Worm (Caenorhabditis elegans) whole organism, young adult: ENCODE results near the gene efa-6.

Source experiments
- C17E4.6 ChIP-seq: fragments of 200-800 bp; sonication (Bioruptor generic); IDR thresholded peaks from 2 replicates; pipeline ENCODE4 v1.3.6; 2022; ENCODE audit warnings: missing genetic modification reagents, missing genetic modification characterization, missing compliant biosample characterization
- F22D6.2 ChIP-seq: sonication (generic microtip); optimal IDR thresholded peaks from 2 replicates; lab custom pipeline; 2016; ENCODE audit warnings: mild to moderate bottlenecking, missing genetic modification characterization, missing compliant biosample characterization
- F23B12.7 ChIP-seq: sonication (generic microtip); optimal IDR thresholded peaks from 2 replicates; lab custom pipeline; 2017; ENCODE audit warnings: missing genetic modification characterization, mild to moderate bottlenecking, missing compliant biosample characterization, antibody characterized with exemption, moderate library complexity; ENCODE audit not compliant: insufficient read depth
- K12H6.12 ChIP-seq: fragments of 200-800 bp; sonication (Bioruptor generic); optimal IDR thresholded peaks from 2 replicates; lab custom pipeline; 2018; ENCODE audit warnings: mild to moderate bottlenecking, missing genetic modification characterization, missing compliant biosample characterization
- Y67H2A.10 ChIP-seq: fragments of 200-800 bp; sonication (Bioruptor generic); conservative IDR thresholded peaks from 2 replicates; pipeline ENCODE4 v1.3.6; 2022; ENCODE audit warnings: missing genetic modification reagents, missing genetic modification characterization, missing compliant biosample characterization
- Y95B8A.8 ChIP-seq: fragments of 200-800 bp; sonication (Bioruptor generic); IDR thresholded peaks from 2 replicates; pipeline ENCODE4 v1.3.6; 2022; ENCODE audit warnings: missing genetic modification reagents, missing genetic modification characterization, missing compliant biosample characterization
- ZK185.1 ChIP-seq: sonication (generic microtip); optimal IDR thresholded peaks from 2 replicates; lab custom pipeline; 2016; ENCODE audit warnings: mild to moderate bottlenecking, missing genetic modification characterization, missing compliant biosample characterization; ENCODE audit not compliant: poor library complexity, severe bottlenecking
- ama-1 ChIP-seq, 3 experiments: fragments of 150-350 bp in 1 of 3; sonication (generic microtip) in 2 of 3; optimal IDR thresholded peaks; 2 replicates each; lab custom pipeline; 2014 to 2018; ENCODE audit warnings: missing biosample characterization in 2 of 3, missing genetic modification characterization in 2 of 3, missing genetic modification reagents in 2 of 3
- attf-5 ChIP-seq: fragments of 200-800 bp; sonication (Bioruptor generic); optimal IDR thresholded peaks from 2 replicates; lab custom pipeline; 2018; ENCODE audit warnings: mild to moderate bottlenecking, missing genetic modification characterization, missing compliant biosample characterization
- attf-6 ChIP-seq: fragments of 200-800 bp; sonication (Bioruptor generic); IDR thresholded peaks from 2 replicates; pipeline ENCODE4 v1.3.6; 2022; ENCODE audit warnings: missing genetic modification reagents, missing genetic modification characterization, missing compliant biosample characterization
- cebp-1 ChIP-seq, 2 experiments: fragments of 200-800 bp in 1 of 2; sonication (Bioruptor generic) in 1 of 2; sonication (generic microtip) in 1 of 2; IDR thresholded peaks in 1 of 2; optimal IDR thresholded peaks in 1 of 2; 2 replicates each; pipeline versions ENCODE4 v1.3.6 to Lab custom; 2017 to 2022; ENCODE audit warnings: missing compliant biosample characterization in 2 of 2, missing genetic modification characterization in 2 of 2, mild to moderate bottlenecking in 1 of 2, missing genetic modification reagents in 1 of 2, moderate library complexity in 1 of 2
- cebp-2 ChIP-seq: fragments of 200-800 bp; sonication (Bioruptor generic); IDR thresholded peaks from 2 replicates; pipeline ENCODE4 v1.3.6; 2022; ENCODE audit warnings: missing genetic modification characterization, missing compliant biosample characterization
- ceh-27 ChIP-seq: fragments of 200-800 bp; sonication (Bioruptor generic); optimal IDR thresholded peaks from 2 replicates; lab custom pipeline; 2018; ENCODE audit warnings: mild to moderate bottlenecking, missing genetic modification characterization, moderate library complexity, missing compliant biosample characterization
- die-1 ChIP-seq: sonication (generic microtip); optimal IDR thresholded peaks from 2 replicates; lab custom pipeline; 2016; ENCODE audit warnings: missing genotype, mild to moderate bottlenecking, missing genetic modification characterization, missing compliant biosample characterization
- him-1 ChIP-seq: sonication (generic microtip); optimal IDR thresholded peaks from 2 replicates; lab custom pipeline; 2016; ENCODE audit warnings: missing genotype, missing genetic modification reagents, missing genetic modification characterization, missing compliant biosample characterization
- hlh-26 ChIP-seq: fragments of 200-800 bp; sonication (Bioruptor generic); conservative IDR thresholded peaks from 2 replicates; pipeline ENCODE4 v1.3.6; 2022; ENCODE audit warnings: missing genetic modification reagents, missing genetic modification characterization, missing compliant biosample characterization
- hmg-1.2 ChIP-seq: fragments of 200-800 bp; sonication (Bioruptor generic); IDR thresholded peaks from 2 replicates; pipeline ENCODE4 v1.3.6; 2022; ENCODE audit warnings: missing genetic modification reagents, missing genetic modification characterization, missing compliant biosample characterization
- hrde-1 ChIP-seq: sonication (generic microtip); optimal IDR thresholded peaks from 2 replicates; lab custom pipeline; 2016; ENCODE audit warnings: missing genetic modification characterization, mild to moderate bottlenecking, missing compliant biosample characterization, moderate library complexity, missing genotype, missing genetic modification reagents, borderline replicate concordance
- lin-26 ChIP-seq: fragments of 200-800 bp; sonication (Bioruptor generic); IDR thresholded peaks from 2 replicates; pipeline ENCODE4 v1.3.6; 2022; ENCODE audit warnings: missing genetic modification reagents, missing genetic modification characterization, missing compliant biosample characterization
- lsl-1 ChIP-seq: fragments of 200-800 bp; sonication (Bioruptor generic); optimal IDR thresholded peaks from 2 replicates; lab custom pipeline; 2018; ENCODE audit warnings: mild to moderate bottlenecking, missing genetic modification characterization, moderate library complexity, missing compliant biosample characterization
- madf-6 ChIP-seq: fragments of 200-800 bp; sonication (Bioruptor generic); IDR thresholded peaks from 2 replicates; pipeline ENCODE4 v1.3.6; 2022; ENCODE audit warnings: missing genetic modification reagents, missing genetic modification characterization, missing compliant biosample characterization
- madf-8 ChIP-seq: fragments of 200-800 bp; sonication (Bioruptor generic); conservative IDR thresholded peaks from 2 replicates; pipeline ENCODE4 v1.3.6; 2022; ENCODE audit warnings: missing genetic modification reagents, missing genetic modification characterization, missing compliant biosample characterization
- mes-4 ChIP-seq: sonication (generic microtip); optimal IDR thresholded peaks from 2 replicates; lab custom pipeline; 2016; ENCODE audit warnings: missing genotype, missing genetic modification characterization, missing compliant biosample characterization
- nfya-1 ChIP-seq: sonication (generic microtip); optimal IDR thresholded peaks from 2 replicates; lab custom pipeline; 2017; ENCODE audit warnings: antibody characterized with exemption, missing compliant biosample characterization, missing genetic modification characterization, borderline replicate concordance; ENCODE audit not compliant: insufficient read depth
- nhr-27 ChIP-seq: fragments of 200-800 bp; sonication (Bioruptor generic); optimal IDR thresholded peaks from 2 replicates; lab custom pipeline; 2018; ENCODE audit warnings: mild to moderate bottlenecking, missing genetic modification characterization, moderate library complexity, missing compliant biosample characterization
- pbrm-1 ChIP-seq: fragments of 200-800 bp; sonication (Bioruptor generic); IDR thresholded peaks from 2 replicates; pipeline ENCODE4 v1.3.6; 2022; ENCODE audit warnings: missing genetic modification reagents, missing genetic modification characterization, missing compliant biosample characterization
- sea-2 ChIP-seq: fragments of 200-800 bp; sonication (Bioruptor generic); IDR thresholded peaks from 2 replicates; pipeline ENCODE4 v1.3.6; 2022; ENCODE audit warnings: missing genetic modification characterization, missing compliant biosample characterization
- snpc-3.4 ChIP-seq: sonication (generic microtip); optimal IDR thresholded peaks from 2 replicates; lab custom pipeline; 2017; ENCODE audit warnings: missing genetic modification characterization, mild to moderate bottlenecking, missing compliant biosample characterization, antibody characterized with exemption, moderate library complexity, missing genotype, missing genetic modification reagents
- snpc-4 ChIP-seq, 5 experiments: fragments of 150-350 bp in 1 of 5; sonication (generic microtip) in 4 of 5; optimal IDR thresholded peaks; 2 replicates each; lab custom pipeline; 2014 to 2018; ENCODE audit warnings: missing genetic modification characterization in 5 of 5, missing biosample characterization in 3 of 5, antibody characterized with exemption in 2 of 5, mild to moderate bottlenecking in 2 of 5, missing compliant biosample characterization in 2 of 5, missing genotype in 2 of 5, moderate library complexity in 2 of 5, missing genetic modification reagents in 1 of 5
- unc-130 ChIP-seq: sonication (generic microtip); optimal IDR thresholded peaks from 2 replicates; lab custom pipeline; 2016; ENCODE audit warnings: missing genetic modification reagents, missing genetic modification characterization, missing compliant biosample characterization
- unc-62 ChIP-seq: fragments of 150-350 bp; optimal IDR thresholded peaks from 2 replicates; lab custom pipeline; 2014; ENCODE audit warnings: missing biosample characterization, missing genetic modification reagents, missing genetic modification characterization
- zfh-2 ChIP-seq: fragments of 200-800 bp; sonication (Bioruptor generic); conservative IDR thresholded peaks from 2 replicates; pipeline ENCODE4 v1.3.6; 2022; ENCODE audit warnings: missing genetic modification reagents, missing genetic modification characterization, missing compliant biosample characterization
- ztf-22 ChIP-seq: fragments of 200-800 bp; sonication (Bioruptor generic); optimal IDR thresholded peaks from 2 replicates; lab custom pipeline; 2018; ENCODE audit warnings: mild to moderate bottlenecking, missing genetic modification characterization, moderate library complexity, missing compliant biosample characterization
- ztf-25 ChIP-seq: fragments of 200-800 bp; sonication (Bioruptor generic); IDR thresholded peaks from 2 replicates; pipeline ENCODE4 v1.3.6; 2022; ENCODE audit warnings: missing genetic modification reagents, missing genetic modification characterization, missing compliant biosample characterization
- ztf-26 ChIP-seq: sonication (generic microtip); optimal IDR thresholded peaks from 2 replicates; lab custom pipeline; 2017; ENCODE audit warnings: missing genetic modification characterization, missing compliant biosample characterization

The efa-6 gene

DNA sequence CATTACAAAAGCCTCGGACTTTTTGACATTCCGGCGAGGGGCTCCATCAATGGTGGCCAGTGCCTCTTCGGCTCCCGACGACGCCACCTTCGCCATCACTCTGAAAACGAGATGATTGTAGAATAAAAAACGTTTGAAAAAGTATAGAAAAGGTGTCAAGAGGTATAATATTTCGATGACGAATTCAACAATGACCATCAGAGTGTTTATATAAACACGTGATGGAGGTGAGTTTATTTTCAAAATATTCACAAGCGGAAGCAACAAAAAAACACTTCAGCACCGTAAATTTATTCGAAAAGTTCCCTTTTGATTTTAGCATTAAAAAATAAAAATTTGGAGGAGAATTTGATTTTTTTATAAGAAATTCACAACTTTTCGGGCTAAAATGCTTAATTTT lies at the start of gene efa-6:
TSS of gene efa-6 (minus strand) at position 101 of the 400 bp plus-strand sequence.
- no peak for TF ChIP-seq sea-2 (GFP tag; lab: Robert Waterston, UW)

ce11 chrIV:12653094-12653493 lies 38.6 kb upstream of the efa-6 start, which contains the start of the genes wdfy-3 and C26H9A.4:
Gene wdfy-3 (plus strand): TSS chrIV:12653401.
Gene C26H9A.4 (plus strand): TSS chrIV:12653410.
- TF ChIP-seq ceh-27 (GFP tag; lab: Kevin White, UChicago), result peak; percentile 22
- TF ChIP-seq Y95B8A.8 (GFP tag; lab: Robert Waterston, UW), result no peak
- no peak for TF ChIP-seq nfya-1
- no peak for TF ChIP-seq die-1 (tag; lab: Kevin White, UChicago)
- no peak for TF ChIP-seq hrde-1 (tag; lab: Kevin White, UChicago)
- TF ChIP-seq ztf-22 (GFP tag; lab: Kevin White, UChicago), result no peak

ce11 chrIV:12651570-12651969 lies 37.0 kb upstream of the efa-6 start:
- peak; percentile 37 for TF ChIP-seq K12H6.12 (tag; lab: Kevin White, UChicago)
- TF ChIP-seq ztf-22 (GFP tag; lab: Kevin White, UChicago), result no peak
- no peak for TF ChIP-seq lsl-1 (GFP tag; lab: Kevin White, UChicago)
- TF ChIP-seq hmg-1.2 (GFP tag; lab: Robert Waterston, UW), result peak; percentile 7; the same call in 1 of the 2 replicates

ce11 chrIV:12650597-12650996 lies 36.1 kb upstream of the efa-6 start:
- TF ChIP-seq him-1 (tag; lab: Kevin White, UChicago) (peak; percentile 4), pbrm-1 (no peak), attf-5 (GFP tag; lab: Kevin White, UChicago) (no peak), zfh-2 (GFP tag; lab: Robert Waterston, UW) (no peak), F22D6.2 (tag; lab: Kevin White, UChicago) (no peak), sea-2 (GFP tag; lab: Robert Waterston, UW) (no peak)

DNA sequence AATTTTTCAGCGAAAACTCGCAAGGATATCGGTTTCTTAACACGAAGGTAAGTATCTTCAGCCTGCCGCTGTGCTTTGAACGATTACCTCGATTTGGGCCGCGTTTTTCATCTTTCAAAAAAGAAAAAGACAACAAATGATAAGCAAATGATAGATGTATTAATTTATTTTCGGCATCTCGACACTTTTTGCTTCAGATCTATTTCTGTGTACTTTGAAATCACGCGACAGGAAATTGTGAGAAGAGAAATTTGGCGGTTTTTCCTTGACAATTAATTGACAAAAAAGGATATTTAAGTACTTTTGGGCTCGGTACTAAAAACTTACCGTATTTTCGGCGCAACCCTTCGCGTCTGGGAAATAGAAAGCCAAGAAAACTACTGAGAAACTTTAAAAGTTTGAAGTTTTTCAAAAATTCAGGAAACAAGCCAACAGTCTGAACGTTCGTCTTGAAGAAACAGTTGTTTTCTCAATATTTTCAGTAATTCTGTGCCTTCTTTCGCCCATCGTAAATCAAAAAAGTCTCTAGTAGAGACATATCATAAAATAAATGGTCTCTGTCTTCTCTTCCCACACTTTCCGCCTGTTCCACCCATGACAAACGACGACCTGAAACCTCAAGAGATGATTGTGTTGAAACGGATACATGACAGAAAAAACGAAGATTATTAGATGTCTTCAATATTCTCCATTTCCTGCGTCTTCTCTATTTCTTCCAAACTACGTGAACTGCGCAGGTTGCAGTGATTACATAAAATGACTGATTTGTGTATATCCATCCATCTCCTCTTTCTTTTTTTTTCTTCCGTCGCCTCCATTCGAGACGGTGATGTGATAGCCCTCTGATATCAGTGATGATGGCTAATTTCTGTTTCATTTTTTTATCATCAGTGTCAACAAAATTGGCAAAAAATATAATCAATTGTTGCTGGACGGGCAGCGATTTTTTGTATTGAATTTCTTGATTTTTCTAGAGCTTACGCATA lies 26.6 kb upstream of the efa-6 start:
- TF ChIP-seq unc-130 (GFP tag; lab: Kevin White, UChicago) (no peak), C17E4.6 (GFP tag; lab: Robert Waterston, UW) (no peak), mes-4 (no peak), nhr-27 (tag; lab: Kevin White, UChicago) (no peak), F23B12.7 (tag; lab: Kevin White, UChicago) (no peak), ztf-25 (GFP tag; lab: Robert Waterston, UW) (no peak), ZK185.1 (tag; lab: Kevin White, UChicago) (no peak), lin-26 (no peak), ama-1 (optimal IDR thresholded peaks at IDR 0.05; lab: Kevin White, UChicago) (no peak), ama-1 (GFP tag; optimal IDR thresholded peaks at IDR 0.05; lab: Kevin White, UChicago) (no peak), die-1 (tag; lab: Kevin White, UChicago) (no peak), hlh-26 (GFP tag; lab: Robert Waterston, UW) (no peak), Y67H2A.10 (GFP tag; lab: Robert Waterston, UW) (no peak), pbrm-1 (no peak)

ce11 chrIV:12640137-12640536 lies 25.6 kb upstream of the efa-6 start, which contains the start of gene vha-7:
Gene vha-7 (plus strand): TSS chrIV:12640462.
- TF ChIP-seq snpc-4 (GFP tag; optimal IDR thresholded peaks at IDR 0.05; lab: Kevin White, UChicago), result no peak
- no peak for TF ChIP-seq snpc-4 (tag; optimal IDR thresholded peaks at IDR 0.05; lab: Kevin White, UChicago)
- TF ChIP-seq cebp-1 (GFP tag; IDR thresholded peaks at IDR 0.05; lab: Robert Waterston, UW), result no peak
- no peak for TF ChIP-seq cebp-1 (tag; optimal IDR thresholded peaks at IDR 0.05; lab: Kevin White, UChicago)
- no peak for TF ChIP-seq cebp-2
- peak; percentile 36 for TF ChIP-seq madf-6 (GFP tag; lab: Robert Waterston, UW)
- TF ChIP-seq unc-62, result no peak
- peak; percentile 69 for TF ChIP-seq lsl-1 (GFP tag; lab: Kevin White, UChicago)
- no peak for TF ChIP-seq attf-6 (GFP tag; lab: Robert Waterston, UW)
- TF ChIP-seq ztf-26, result no peak
- TF ChIP-seq snpc-3.4 (tag; lab: Kevin White, UChicago), result peak; percentile 8
- peak; percentile 71 for TF ChIP-seq madf-8 (GFP tag; lab: Robert Waterston, UW)
